Fruit fly (Drosophila melanogaster): ENCODE measurements around the gene Usp8.

- no peak for TF ChIP-seq CG10348 (GFP tag; IDR thresholded peaks at IDR 0.05)
- no peak for TF ChIP-seq fd96Ca (GFP tag; IDR thresholded peaks at IDR 0.05)
- TF ChIP-seq CG13204 (GFP tag; optimal IDR thresholded peaks at IDR 0.05) = no peak
- no peak for TF ChIP-seq gl (tag; optimal IDR thresholded peaks at IDR 0.05)
- TF ChIP-seq CG34367 (tag; optimal IDR thresholded peaks at IDR 0.05) = no peak
- no peak for TF ChIP-seq EcR (GFP tag; optimal IDR thresholded peaks at IDR 0.05)
- TF ChIP-seq CG8301 (tag; optimal IDR thresholded peaks at IDR 0.05) = no peak
- TF ChIP-seq Pif1B (GFP tag; optimal IDR thresholded peaks at IDR 0.05) = no peak
- TF ChIP-seq CG17806 (tag; optimal IDR thresholded peaks at IDR 0.05) = no peak
- no peak for TF ChIP-seq CG8159 (tag; optimal IDR thresholded peaks at IDR 0.05)
- no peak for TF ChIP-seq CG9948 (tag; optimal IDR thresholded peaks at IDR 0.05)
- TF ChIP-seq CG14655 (GFP tag; optimal IDR thresholded peaks at IDR 0.05) = no peak
- no peak for TF ChIP-seq CG32121 (GFP tag; IDR thresholded peaks at IDR 0.05)
Measured at dm6 chr3R:21179592-21180390, 45.7 kb downstream of the Usp8 start.
